Worm (Caenorhabditis elegans) whole organism, L4 larva: Measurements from ENCODE around the gene F01F1.14.
A peak's percentile ranks its signal among the peaks of the same experiment; 100 is the strongest.

Experiments used
- F37D6.2 ChIP-seq: sonication (generic microtip); optimal IDR thresholded peaks from 2 replicates; lab custom pipeline; 2016; ENCODE audit warnings: mild to moderate bottlenecking, missing genetic modification characterization, missing compliant biosample characterization
- F49E8.2 ChIP-seq: sonication (generic microtip); optimal IDR thresholded peaks from 2 replicates; lab custom pipeline; 2016; ENCODE audit warnings: missing compliant biosample characterization, mild to moderate bottlenecking, missing genetic modification characterization, borderline replicate concordance
- T20F7.1 ChIP-seq: fragments of 200-800 bp; sonication (Bioruptor generic); optimal IDR thresholded peaks from 2 replicates; lab custom pipeline; 2018; ENCODE audit warnings: mild to moderate bottlenecking, missing genetic modification characterization, missing compliant biosample characterization
- Y48G9A.11 ChIP-seq: fragments of 200-800 bp; sonication (Bioruptor generic); IDR thresholded peaks from 2 replicates; pipeline ENCODE4 v1.3.6; 2022; ENCODE audit warnings: missing genetic modification reagents, missing genetic modification characterization, missing compliant biosample characterization
- ZK337.2 ChIP-seq: fragments of 200-800 bp; sonication (Bioruptor generic); IDR thresholded peaks from 2 replicates; pipeline ENCODE4 v1.3.6; 2022; ENCODE audit warnings: missing genetic modification reagents, missing genetic modification characterization, missing compliant biosample characterization
- aha-1 ChIP-seq: fragments of 150-350 bp; peaks from one replicate; lab custom pipeline; 2014; ENCODE audit warnings: missing biosample characterization, missing genetic modification characterization
- ama-1 ChIP-seq: fragments of 150-350 bp; optimal IDR thresholded peaks from 2 replicates; lab custom pipeline; 2014; ENCODE audit warnings: inconsistent platforms, mixed read lengths
- ceh-82 ChIP-seq: sonication (generic microtip); optimal IDR thresholded peaks from 2 replicates; lab custom pipeline; 2017; ENCODE audit warnings: missing biosample characterization, missing genetic modification characterization
- daf-12 ChIP-seq: fragments of 150-350 bp; optimal IDR thresholded peaks from 2 replicates; lab custom pipeline; 2014; ENCODE audit warnings: missing biosample characterization, missing genetic modification reagents, missing genetic modification characterization
- daf-16 ChIP-seq, 3 experiments: sonication (generic microtip); optimal IDR thresholded peaks; 2 replicates each; lab custom pipeline; 2016 to 2017; ENCODE audit warnings: missing genetic modification characterization in 3 of 3, missing genetic modification reagents in 3 of 3, mild to moderate bottlenecking in 2 of 3, missing compliant biosample characterization in 2 of 3, missing biosample characterization in 1 of 3, moderate library complexity in 1 of 3
- dmd-9 ChIP-seq: fragments of 200-800 bp; sonication (Bioruptor generic); IDR thresholded peaks from 2 replicates; pipeline ENCODE4 v1.3.6; 2022; ENCODE audit warnings: missing genetic modification reagents, missing genetic modification characterization, missing compliant biosample characterization
- dpl-1 ChIP-seq: fragments of 150-350 bp; optimal IDR thresholded peaks from 2 replicates; lab custom pipeline; 2014; ENCODE audit warnings: missing biosample characterization, missing genetic modification reagents, missing genetic modification characterization
- duxl-1 ChIP-seq: sonication (generic microtip); optimal IDR thresholded peaks from 2 replicates; lab custom pipeline; 2016; ENCODE audit warnings: mild to moderate bottlenecking, missing genetic modification characterization, moderate library complexity, missing compliant biosample characterization; ENCODE audit not compliant: poor library complexity
- dve-1 ChIP-seq: sonication (generic microtip); optimal IDR thresholded peaks from 2 replicates; lab custom pipeline; 2017; ENCODE audit warnings: antibody characterized with exemption, mild to moderate bottlenecking, missing genetic modification characterization, missing compliant biosample characterization; ENCODE audit not compliant: insufficient read depth
- egl-27 ChIP-seq: sonication (generic microtip); optimal IDR thresholded peaks from 3 replicates; lab custom pipeline; 2017; ENCODE audit warnings: missing biosample characterization, missing genetic modification reagents, missing genetic modification characterization
- fkh-10 ChIP-seq: fragments of 150-350 bp; optimal IDR thresholded peaks from 2 replicates; lab custom pipeline; 2014; ENCODE audit warnings: missing biosample characterization, missing genetic modification reagents, missing genetic modification characterization
- hif-1 ChIP-seq, 2 experiments: sonication (generic microtip); optimal IDR thresholded peaks; 2 replicates each; lab custom pipeline; 2016 to 2017; ENCODE audit warnings: missing compliant biosample characterization in 2 of 2, missing genetic modification characterization in 2 of 2, missing genetic modification reagents in 2 of 2, missing genotype in 2 of 2, mild to moderate bottlenecking in 1 of 2
- hlh-11 ChIP-seq: fragments of 200-800 bp; sonication (Bioruptor generic); optimal IDR thresholded peaks from 2 replicates; lab custom pipeline; 2018; ENCODE audit warnings: mild to moderate bottlenecking, missing genetic modification characterization, missing compliant biosample characterization
- hlh-30 ChIP-seq: sonication (generic microtip); optimal IDR thresholded peaks from 2 replicates; lab custom pipeline; 2017; ENCODE audit warnings: antibody characterized with exemption, mild to moderate bottlenecking, missing genetic modification characterization, missing compliant biosample characterization; ENCODE audit not compliant: insufficient read depth
- hmg-1.1 ChIP-seq: fragments of 200-800 bp; sonication (Bioruptor generic); IDR thresholded peaks from 2 replicates; pipeline ENCODE4 v1.3.6; 2022; ENCODE audit warnings: missing genetic modification reagents, missing genetic modification characterization, missing compliant biosample characterization
- lin-38 ChIP-seq: fragments of 200-800 bp; sonication (Bioruptor generic); IDR thresholded peaks from 2 replicates; pipeline ENCODE4 v1.3.6; 2022; ENCODE audit warnings: missing genetic modification reagents, missing genetic modification characterization, missing compliant biosample characterization
- lir-3 ChIP-seq: sonication (generic microtip); optimal IDR thresholded peaks from 2 replicates; lab custom pipeline; 2016; ENCODE audit warnings: mild to moderate bottlenecking, missing genetic modification characterization, missing compliant biosample characterization
- lsy-2 ChIP-seq, 2 experiments: fragments of 150-350 bp in 1 of 2; sonication (generic microtip) in 1 of 2; optimal IDR thresholded peaks; 2 replicates each; lab custom pipeline; 2014 to 2017; ENCODE audit warnings: missing biosample characterization in 2 of 2, missing genetic modification characterization in 2 of 2
- madf-9 ChIP-seq: fragments of 200-800 bp; sonication (Bioruptor generic); conservative IDR thresholded peaks from 2 replicates; pipeline ENCODE4 v1.3.6; 2022; ENCODE audit warnings: missing genetic modification reagents, missing genetic modification characterization, missing compliant biosample characterization
- mep-1 ChIP-seq: fragments of 150-350 bp; sonication (generic microtip); optimal IDR thresholded peaks from 3 replicates; lab custom pipeline; 2014; ENCODE audit warnings: missing biosample characterization, missing genetic modification characterization
- mes-2 ChIP-seq: sonication (generic microtip); optimal IDR thresholded peaks from 2 replicates; lab custom pipeline; 2016; ENCODE audit warnings: missing genotype, mild to moderate bottlenecking, missing genetic modification characterization, missing compliant biosample characterization; ENCODE audit not compliant: poor library complexity, severe bottlenecking
- mxl-3 ChIP-seq: fragments of 200-800 bp; sonication (Bioruptor generic); optimal IDR thresholded peaks from 2 replicates; lab custom pipeline; 2018; ENCODE audit warnings: mild to moderate bottlenecking, missing genetic modification characterization, missing compliant biosample characterization
- nhr-102 ChIP-seq: sonication (generic microtip); optimal IDR thresholded peaks from 2 replicates; lab custom pipeline; 2016; ENCODE audit warnings: mild to moderate bottlenecking, missing genetic modification characterization, moderate library complexity, missing compliant biosample characterization
- nhr-111 ChIP-seq: fragments of 200-800 bp; sonication (Bioruptor generic); optimal IDR thresholded peaks from 2 replicates; lab custom pipeline; 2018; ENCODE audit warnings: mild to moderate bottlenecking, missing genetic modification characterization, missing compliant biosample characterization
- nhr-42 ChIP-seq: fragments of 200-800 bp; sonication (Bioruptor generic); IDR thresholded peaks from 2 replicates; pipeline ENCODE4 v1.3.6; 2022; ENCODE audit warnings: missing genetic modification characterization, missing compliant biosample characterization
- nhr-48 ChIP-seq: sonication (generic microtip); optimal IDR thresholded peaks from 2 replicates; lab custom pipeline; 2016; ENCODE audit warnings: mild to moderate bottlenecking, missing genetic modification characterization, missing compliant biosample characterization
- nhr-6 ChIP-seq: fragments of 150-350 bp; optimal IDR thresholded peaks from 2 replicates; lab custom pipeline; 2014; ENCODE audit warnings: missing biosample characterization, missing genetic modification characterization
- nhr-77 ChIP-seq: fragments of 150-350 bp; optimal IDR thresholded peaks from 2 replicates; lab custom pipeline; 2014; ENCODE audit warnings: missing biosample characterization, missing genetic modification characterization
- pha-4 ChIP-seq, 2 experiments: fragments of 150-350 bp in 1 of 2; fragments of 200-800 bp in 1 of 2; sonication (Bioruptor generic) in 1 of 2; IDR thresholded peaks in 1 of 2; optimal IDR thresholded peaks in 1 of 2; 2 replicates each; pipeline versions ENCODE4 v1.3.6 to Lab custom; 2014 to 2022; ENCODE audit warnings: missing genetic modification characterization in 2 of 2, missing genetic modification reagents in 2 of 2, missing biosample characterization in 1 of 2, missing compliant biosample characterization in 1 of 2
- rbr-2 ChIP-seq: sonication (generic microtip); optimal IDR thresholded peaks from 2 replicates; lab custom pipeline; 2016; ENCODE audit warnings: missing genotype, missing genetic modification characterization, missing compliant biosample characterization
- set-16 ChIP-seq: fragments of 200-800 bp; sonication (Bioruptor generic); IDR thresholded peaks from 2 replicates; pipeline ENCODE4 v1.3.6; 2022; ENCODE audit warnings: missing genetic modification reagents, missing genetic modification characterization, missing compliant biosample characterization
- snpc-4 ChIP-seq: fragments of 150-350 bp; optimal IDR thresholded peaks from 2 replicates; lab custom pipeline; 2014; ENCODE audit warnings: missing biosample characterization, missing genetic modification characterization
- spr-1 ChIP-seq: sonication (generic microtip); optimal IDR thresholded peaks from 2 replicates; lab custom pipeline; 2016; ENCODE audit warnings: mild to moderate bottlenecking, missing genetic modification characterization, missing compliant biosample characterization
- spr-3 ChIP-seq: fragments of 200-800 bp; sonication (Bioruptor generic); optimal IDR thresholded peaks from 2 replicates; lab custom pipeline; 2018; ENCODE audit warnings: mild to moderate bottlenecking, missing genetic modification characterization, missing compliant biosample characterization
- tra-1 ChIP-seq: fragments of 200-800 bp; sonication (Bioruptor generic); IDR thresholded peaks from 2 replicates; pipeline ENCODE4 v1.3.6; 2022; ENCODE audit warnings: missing genetic modification reagents, missing genetic modification characterization, missing compliant biosample characterization
- unc-62 ChIP-seq, 3 experiments: fragments of 150-350 bp in 1 of 3; sonication (generic microtip); optimal IDR thresholded peaks in 2 of 3; peaks in 1 of 3; 1 replicate in 1 of 3; 2 replicates in 2 of 3; lab custom pipeline; 2014 to 2017; ENCODE audit warnings: missing biosample characterization in 3 of 3, missing genetic modification characterization in 3 of 3, missing genetic modification reagents in 3 of 3, missing genotype in 1 of 3
- zip-11 ChIP-seq: fragments of 200-800 bp; sonication (Bioruptor generic); IDR thresholded peaks from 2 replicates; pipeline ENCODE4 v1.3.6; 2022; ENCODE audit warnings: missing genetic modification characterization, missing compliant biosample characterization
- zip-2 ChIP-seq: fragments of 150-350 bp; optimal IDR thresholded peaks from 2 replicates; lab custom pipeline; 2014; ENCODE audit warnings: missing biosample characterization, missing genetic modification characterization

The F01F1.14 gene

ce11 chrIII:5874263-5874662, 8.5 kb downstream of the F01F1.14 start (continued):
- TF ChIP-seq dpl-1 (GFP tag; lab: Kevin White, UChicago) (peak; percentile 11), mes-2 (tag; lab: Kevin White, UChicago) (peak; percentile 42), lir-3 (no peak), lin-38 (GFP tag; lab: Robert Waterston, UW) (peak; percentile 40; the same call in 1 of the 2 replicates), hlh-30 (peak; percentile 55), nhr-6 (tag; lab: Kevin White, UChicago) (no peak), ama-1 (lab: Kevin White, UChicago) (peak; percentile 66), daf-16 (GFP tag; optimal IDR thresholded peaks at IDR 0.05; lab: Kevin White, UChicago) (no peak), daf-16 (tag; optimal IDR thresholded peaks at IDR 0.05; lab: Kevin White, UChicago) (peak; percentile 58), nhr-77 (tag; lab: Kevin White, UChicago) (peak; percentile 61)

ce11 chrIII:5872288-5872687, 10.4 kb downstream of the F01F1.14 start:
- TF ChIP-seq fkh-10 (GFP tag; lab: Kevin White, UChicago), result no peak
- TF ChIP-seq unc-62 (GFP tag; optimal IDR thresholded peaks at IDR 0.05 in 1 of 2; lab: Kevin White, UChicago), result peak in 1 of 2 experiments; percentile 87
- TF ChIP-seq unc-62 (tag; optimal IDR thresholded peaks at IDR 0.05; lab: Kevin White, UChicago), result no peak
- TF ChIP-seq, all 104 proteins: peak for 1

- TF ChIP-seq lin-38 (GFP tag; lab: Robert Waterston, UW) (peak; percentile 72), spr-1 (tag; lab: Kevin White, UChicago) (no peak), F49E8.2 (peak; percentile 14), mes-2 (tag; lab: Kevin White, UChicago) (peak; percentile 99), pha-4 (GFP tag; IDR thresholded peaks at IDR 0.05; lab: Robert Waterston, UW) (0 out of 2 replicates have a peak, but pooled peaks have one; percentile 21), pha-4 (tag; optimal IDR thresholded peaks at IDR 0.05; lab: Kevin White, UChicago) (no peak), ZK337.2 (GFP tag; lab: Robert Waterston, UW) (peak; percentile 90), T20F7.1 (GFP tag; lab: Kevin White, UChicago) (peak; percentile 61), madf-9 (GFP tag; lab: Robert Waterston, UW) (peak; percentile 76), snpc-4 (tag; lab: Kevin White, UChicago) (no peak), zip-2 (tag; lab: Kevin White, UChicago) (no peak), duxl-1 (tag; lab: Kevin White, UChicago) (peak; percentile 68), nhr-111 (GFP tag; lab: Kevin White, UChicago) (no peak), aha-1 (tag; lab: Kevin White, UChicago) (no peak), tra-1 (GFP tag; lab: Robert Waterston, UW) (0 out of 2 replicates have a peak, but pooled peaks have one; percentile 40), ceh-82 (tag; lab: Kevin White, UChicago) (no peak), hif-1 (tag; optimal IDR thresholded peaks at IDR 0.05; lab: Kevin White, UChicago) (peak in 1 of 2 experiments; percentile 90), mxl-3 (GFP tag; lab: Kevin White, UChicago) (no peak), nhr-42 (no peak), hlh-11 (tag; lab: Kevin White, UChicago) (peak; percentile 51), nhr-102 (tag; lab: Kevin White, UChicago) (peak; percentile 39), Y48G9A.11 (peak; percentile 72), daf-12 (tag; lab: Kevin White, UChicago) (no peak), hmg-1.1 (peak; percentile 58), mep-1 (tag; lab: Kevin White, UChicago) (peak; percentile 57), zip-11 (no peak), F37D6.2 (tag; lab: Kevin White, UChicago) (peak; percentile 30), daf-16 (GFP tag; optimal IDR thresholded peaks at IDR 0.05; lab: Kevin White, UChicago) (no peak), daf-16 (tag; optimal IDR thresholded peaks at IDR 0.05; lab: Kevin White, UChicago) (peak; percentile 18), dve-1 (tag; lab: Kevin White, UChicago) (peak; percentile 75), hlh-30 (peak; percentile 53), rbr-2 (tag; lab: Kevin White, UChicago) (peak; percentile 44), set-16 (GFP tag; lab: Robert Waterston, UW) (no peak), dpl-1 (GFP tag; lab: Kevin White, UChicago) (peak; percentile 98), dmd-9 (GFP tag; lab: Robert Waterston, UW) (peak; percentile 77; the same call in 1 of the 2 replicates), lsy-2 (tag; optimal IDR thresholded peaks at IDR 0.05; lab: Kevin White, UChicago) (peak in 1 of 2 experiments; percentile 89), egl-27 (tag; lab: Kevin White, UChicago) (no peak), spr-3 (no peak), nhr-48 (tag; lab: Kevin White, UChicago) (peak; percentile 9)
Measured at ce11 chrIII:5871760-5872159, 11.0 kb downstream of the F01F1.14 start, which contains the start of the genes F01F1.11 and F01F1.3. Gene F01F1.11, minus strand, starts transcription at chrIII:5871877. Gene F01F1.3, plus strand, starts transcription at chrIII:5871938.
